Fruit fly (Drosophila melanogaster): ENCODE data around the gene CG3448.
A peak's percentile ranks its signal among the peaks of the same experiment; 100 is the strongest.

dm6 chr3L:9435315-9435714 lies 16.1 kb downstream of the CG3448 start, which contains the start of gene CG42526:
- peak; percentile 71 for TF ChIP-seq Hr39 (GFP tag; optimal IDR thresholded peaks at IDR 0.05)
- no peak for TF ChIP-seq Eip93F (GFP tag; optimal IDR thresholded peaks at IDR 0.05)
- no peak for TF ChIP-seq Lpt (GFP tag; optimal IDR thresholded peaks at IDR 0.05)
- TF ChIP-seq Sox14 (GFP tag; optimal IDR thresholded peaks at IDR 0.05), result peak; percentile 58
- no peak for TF ChIP-seq CG1621 (tag; optimal IDR thresholded peaks at IDR 0.05)
- TF ChIP-seq dac (GFP tag; optimal IDR thresholded peaks at IDR 0.05), result no peak
- peak; percentile 32 for TF ChIP-seq net (GFP tag; optimal IDR thresholded peaks at IDR 0.05)
- TF ChIP-seq Ets96B (tag; optimal IDR thresholded peaks at IDR 0.05), result no peak
- peak; percentile 35; the same call in 1 of the 3 replicates for TF ChIP-seq CG8119 (GFP tag; IDR thresholded peaks at IDR 0.05)
- TF ChIP-seq esn (GFP tag; optimal IDR thresholded peaks at IDR 0.05), result peak; percentile 78
- TF ChIP-seq Gug (GFP tag; IDR thresholded peaks at IDR 0.05), result no peak

Measured in whole organism, prepupa.